Fruit fly (Drosophila melanogaster) whole organism, prepupa: Measurements from ENCODE around the gene MESR3.

ENCODE experiments used
- CG10669 ChIP-seq: fragments of 200-800 bp; sonication (Bioruptor generic); optimal IDR thresholded peaks from 3 replicates; lab custom pipeline; 2018; ENCODE audit warnings: missing biosample characterization, mild to moderate bottlenecking, missing genetic modification characterization, moderate library complexity
- CG11294 ChIP-seq: fragments of 200-800 bp; sonication (Bioruptor generic); IDR thresholded peaks from 2 replicates; pipeline ENCODE4 v1.3.6; 2022; ENCODE audit warnings: missing biosample characterization, missing genetic modification characterization
- CG11762 ChIP-seq: fragments of 200-800 bp; sonication (Bioruptor generic); optimal IDR thresholded peaks from 3 replicates; lab custom pipeline; 2016; ENCODE audit warnings: missing biosample characterization, missing genetic modification characterization; ENCODE audit not compliant: insufficient read depth
- CG11902 ChIP-seq: fragments of 200-800 bp; sonication (Bioruptor generic); optimal IDR thresholded peaks from 3 replicates; lab custom pipeline; 2016; ENCODE audit warnings: missing biosample characterization, missing genetic modification characterization
- CG1621 ChIP-seq: fragments of 200-800 bp; sonication (Bioruptor generic); optimal IDR thresholded peaks from 3 replicates; lab custom pipeline; 2018; ENCODE audit warnings: missing biosample characterization, mild to moderate bottlenecking, missing genetic modification characterization
- CG3919 ChIP-seq: fragments of 200-800 bp; sonication (Bioruptor generic); optimal IDR thresholded peaks from 3 replicates; lab custom pipeline; 2016; ENCODE audit warnings: missing biosample characterization, missing genetic modification characterization
- CG8119 ChIP-seq: fragments of 200-800 bp; sonication (Bioruptor generic); IDR thresholded peaks from 3 replicates; pipeline ENCODE4 v1.3.6; 2022; ENCODE audit warnings: missing biosample characterization, missing genetic modification characterization
- CG8319 ChIP-seq: fragments of 200-800 bp; sonication (Bioruptor generic); optimal IDR thresholded peaks from 3 replicates; lab custom pipeline; 2016; ENCODE audit warnings: missing biosample characterization, missing genetic modification characterization
- CG8632 ChIP-seq: fragments of 200-800 bp; sonication (Bioruptor generic); optimal IDR thresholded peaks from 3 replicates; lab custom pipeline; 2016; ENCODE audit warnings: missing biosample characterization, missing genetic modification characterization
- Hr39 ChIP-seq: fragments of 200-800 bp; sonication (Bioruptor generic); optimal IDR thresholded peaks from 2 replicates; lab custom pipeline; 2016; ENCODE audit warnings: missing biosample characterization, missing genetic modification characterization
- Met ChIP-seq: fragments of 200-800 bp; sonication (Bioruptor generic); optimal IDR thresholded peaks from 3 replicates; lab custom pipeline; 2016; ENCODE audit warnings: missing biosample characterization, missing genetic modification characterization
- Smox ChIP-seq: fragments of 200-800 bp; sonication (Bioruptor generic); optimal IDR thresholded peaks from 3 replicates; lab custom pipeline; 2016; ENCODE audit warnings: missing biosample characterization, missing genetic modification characterization
- achi ChIP-seq: fragments of 200-800 bp; sonication (Bioruptor generic); optimal IDR thresholded peaks from 3 replicates; lab custom pipeline; 2016; ENCODE audit warnings: missing biosample characterization, missing genetic modification characterization
- dsx ChIP-seq: fragments of 200-800 bp; optimal IDR thresholded peaks from 3 replicates; lab custom pipeline; 2019; ENCODE audit warnings: missing biosample characterization, mild to moderate bottlenecking, missing genetic modification characterization, moderate library complexity; ENCODE audit not compliant: poor library complexity, severe bottlenecking
- eg ChIP-seq: fragments of 200-800 bp; sonication (Bioruptor generic); IDR thresholded peaks from 3 replicates; pipeline ENCODE4 v1.3.6; 2022; ENCODE audit warnings: missing biosample characterization, missing genetic modification characterization
- pdm3 ChIP-seq: fragments of 200-800 bp; sonication (Bioruptor generic); optimal IDR thresholded peaks from 3 replicates; lab custom pipeline; 2016; ENCODE audit warnings: missing biosample characterization, missing genetic modification characterization
- topi ChIP-seq: fragments of 200-800 bp; sonication (Bioruptor generic); optimal IDR thresholded peaks from 3 replicates; lab custom pipeline; 2016; ENCODE audit warnings: missing biosample characterization, missing genetic modification characterization

The MESR3 gene

DNA sequence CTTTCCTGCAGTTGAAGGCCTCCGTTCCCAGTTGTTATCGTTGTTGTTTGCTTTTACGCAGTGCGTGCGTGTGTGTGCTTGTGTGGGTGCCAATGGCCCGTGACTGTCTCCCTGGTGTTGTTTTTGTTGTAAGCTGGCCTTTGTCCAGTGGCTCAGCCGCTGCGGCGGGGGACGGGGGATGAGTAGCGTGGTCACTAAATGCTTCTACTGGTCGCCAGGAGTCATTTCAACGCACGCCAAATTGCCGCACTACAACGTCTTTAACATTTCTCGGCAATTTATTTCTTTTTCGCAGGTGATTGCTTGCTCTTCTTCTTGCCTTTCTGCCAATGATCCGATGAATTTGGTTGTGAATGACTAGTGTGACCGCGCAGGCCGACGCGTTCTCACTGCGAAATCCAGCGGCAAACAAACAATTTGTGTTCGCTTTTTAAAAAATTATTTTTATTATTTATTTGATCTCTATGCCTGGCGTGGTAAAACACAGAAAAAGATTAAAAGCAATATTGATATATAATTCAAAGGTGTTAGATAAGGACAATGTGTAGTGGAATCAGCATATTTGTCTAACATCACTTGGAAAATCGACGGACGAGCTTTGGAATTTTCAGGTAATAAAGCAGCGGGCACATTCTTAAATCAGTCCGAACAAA, 91.3 kb downstream of the MESR3 start, which contains the start of the genes Faf2 and Grip71 (continued):
- peak; percentile 78 for TF ChIP-seq CG8119 (GFP tag; lab: Robert Waterston, UW)
- TF ChIP-seq Met (GFP tag; lab: Kevin White, UChicago) = peak; percentile 83
- TF ChIP-seq Smox = peak; percentile 81
- TF ChIP-seq CG8319 (GFP tag; lab: Kevin White, UChicago) = peak; percentile 68
- TF ChIP-seq CG8632 (GFP tag; lab: Kevin White, UChicago) = peak; percentile 69
- TF ChIP-seq pdm3 (GFP tag; lab: Kevin White, UChicago) = peak; percentile 89
- TF ChIP-seq dsx (GFP tag; lab: Kevin White, UChicago) = peak; percentile 71
- TF ChIP-seq CG1621 (tag; lab: Kevin White, UChicago) = peak; percentile 68
- TF ChIP-seq achi (GFP tag; lab: Kevin White, UChicago) = peak; percentile 80
- TF ChIP-seq CG3919 (GFP tag; lab: Kevin White, UChicago) = peak; percentile 82
- peak; percentile 85 for TF ChIP-seq CG11902 (GFP tag; lab: Kevin White, UChicago)
- TF ChIP-seq CG11762 (GFP tag; lab: Kevin White, UChicago) = peak; percentile 61
- TF ChIP-seq topi (GFP tag; lab: Kevin White, UChicago) = peak; percentile 79
- peak; percentile 91 for TF ChIP-seq Hr39 (GFP tag; lab: Kevin White, UChicago)
- TF ChIP-seq CG11294 (GFP tag; lab: Robert Waterston, UW) = peak; percentile 90
- TF ChIP-seq eg (GFP tag; lab: Robert Waterston, UW) = peak; percentile 95
- TF ChIP-seq CG10669 (GFP tag; lab: Kevin White, UChicago) = peak; percentile 77
